Worm (Caenorhabditis elegans): ENCODE measurements around the gene ZK792.5.

The ZK792.5 gene

DNA sequence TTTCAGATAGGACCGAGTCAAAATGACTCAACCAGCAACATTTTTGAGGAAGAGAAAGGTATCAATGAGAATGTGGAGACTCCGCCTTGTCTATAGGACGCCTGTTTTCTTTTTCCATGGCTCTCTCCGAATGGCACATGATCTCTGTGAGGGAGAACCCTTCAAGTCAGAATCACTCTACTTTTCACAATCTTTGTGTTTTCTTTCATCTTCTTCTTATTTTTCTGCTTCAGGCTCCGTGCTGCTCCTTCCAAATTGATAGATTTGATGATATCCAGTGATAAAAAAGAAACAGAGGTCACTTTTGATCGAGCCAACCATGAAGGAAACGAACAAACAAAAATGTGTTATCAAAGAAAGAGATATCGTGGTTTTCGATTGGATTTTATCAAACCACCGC, 38.9 kb downstream of the ZK792.5 start, which contains the start of gene ZK809.8:
Gene ZK809.8, minus strand, starts transcription at position 34 of the 400 bp plus-strand sequence.
- TF ChIP-seq pros-1 (tag; optimal IDR thresholded peaks at IDR 0.05) (no peak), K09A11.1 (tag; optimal IDR thresholded peaks at IDR 0.05; ENCODE audit: insufficient read depth) (no peak), unc-42 (tag; optimal IDR thresholded peaks at IDR 0.05) (no peak), hlh-13 (GFP tag; optimal IDR thresholded peaks at IDR 0.05) (no peak), ceh-18 (tag; optimal IDR thresholded peaks at IDR 0.05) (peak; percentile 51), fkh-10 (GFP tag; optimal IDR thresholded peaks at IDR 0.05) (no peak)

DNA sequence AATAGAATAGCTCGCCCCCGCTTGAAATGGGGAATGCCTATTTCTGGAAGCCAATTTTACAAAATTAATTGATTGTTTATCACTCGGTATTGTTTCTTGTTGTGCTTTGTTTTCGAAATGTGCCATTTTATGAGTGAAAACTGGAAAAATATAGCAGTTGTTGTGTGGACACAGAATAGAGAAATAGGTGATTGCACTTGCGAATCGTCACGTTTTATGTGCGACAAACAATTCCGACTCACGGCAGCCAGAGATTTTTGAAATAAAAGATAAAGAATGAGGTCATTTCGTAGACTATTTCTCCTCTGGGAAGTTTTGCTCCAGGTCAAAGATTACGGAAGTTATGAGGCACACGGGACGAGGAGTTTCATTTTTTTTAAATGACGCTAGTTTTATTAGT, 41.0 kb downstream of the ZK792.5 start:
- TF ChIP-seq ceh-18 (tag; optimal IDR thresholded peaks at IDR 0.05) = no peak
- TF ChIP-seq C08G9.2 (tag; optimal IDR thresholded peaks at IDR 0.05) = no peak
- no peak for TF ChIP-seq eyg-1 (tag; optimal IDR thresholded peaks at IDR 0.05)
- no peak for TF ChIP-seq pag-3 (tag; optimal IDR thresholded peaks at IDR 0.05; ENCODE audit: borderline replicate concordance)
- TF ChIP-seq fkh-6 (tag; optimal IDR thresholded peaks at IDR 0.05) = no peak
- TF ChIP-seq C38D4.7 (GFP tag; optimal IDR thresholded peaks at IDR 0.05) = no peak
- no peak for TF ChIP-seq T23F11.4 (GFP tag; optimal IDR thresholded peaks at IDR 0.05)
- no peak for TF ChIP-seq pqm-1 (tag; optimal IDR thresholded peaks at IDR 0.05)
- TF ChIP-seq fkh-10 (GFP tag; optimal IDR thresholded peaks at IDR 0.05) = no peak
- TF ChIP-seq tbx-7 (tag; optimal IDR thresholded peaks at IDR 0.05) = no peak
- no peak for TF ChIP-seq elt-4 (tag; optimal IDR thresholded peaks at IDR 0.05)
- TF ChIP-seq dmd-4 (tag; optimal IDR thresholded peaks at IDR 0.05; ENCODE audit: borderline replicate concordance) = no peak
- no peak for TF ChIP-seq npax-4 (tag; optimal IDR thresholded peaks at IDR 0.05)
- TF ChIP-seq ceh-22 (tag; optimal IDR thresholded peaks at IDR 0.05) = no peak
- TF ChIP-seq ttx-3 (tag; optimal IDR thresholded peaks at IDR 0.05) = no peak
- TF ChIP-seq K02D7.2 (tag; optimal IDR thresholded peaks at IDR 0.05) = no peak
- TF ChIP-seq unc-86 (tag; optimal IDR thresholded peaks at IDR 0.05) = no peak

DNA sequence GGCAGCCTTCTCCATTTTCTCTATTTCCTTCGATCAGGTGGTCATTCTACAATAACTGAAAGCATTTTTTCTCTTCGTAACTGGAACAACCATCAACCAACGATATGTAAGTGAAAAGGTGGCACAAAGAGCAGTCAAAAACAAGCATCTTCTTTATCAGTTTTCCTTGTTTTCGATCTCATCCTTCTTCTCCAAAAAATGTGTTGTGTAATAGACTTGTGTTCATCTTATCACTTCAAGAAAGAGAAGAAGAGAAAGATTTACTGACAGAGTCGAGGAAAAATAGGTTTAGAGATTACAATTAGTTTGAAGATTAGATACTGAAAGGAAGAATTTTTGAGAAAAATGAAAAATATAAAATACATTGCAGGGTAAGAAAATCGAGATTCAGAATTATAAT, 42.6 kb downstream of the ZK792.5 start:
- no peak for TF ChIP-seq pha-4 (tag; optimal IDR thresholded peaks at IDR 0.05)
- peak; percentile 17 for TF ChIP-seq elt-2 (tag; optimal IDR thresholded peaks at IDR 0.05)

DNA sequence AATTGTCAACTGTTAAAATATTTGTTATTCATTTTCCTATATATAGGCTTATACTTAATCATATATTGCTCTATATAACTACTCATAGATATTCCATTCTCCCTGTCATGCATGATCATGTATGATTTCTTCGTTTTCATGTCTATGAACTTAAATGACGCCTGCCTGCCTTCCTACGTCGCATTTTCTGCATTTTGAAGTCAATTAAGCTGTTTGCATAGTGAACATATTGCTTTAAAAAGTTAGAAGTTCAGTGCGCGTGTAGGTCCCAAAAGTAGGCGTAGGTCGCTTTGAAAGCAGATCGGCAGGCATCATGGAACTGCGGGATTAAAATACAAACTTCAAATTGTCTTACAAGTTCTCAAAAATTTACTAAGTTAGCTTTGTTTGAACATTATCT, 43.2 kb downstream of the ZK792.5 start:
- TF ChIP-seq elt-4 (tag; optimal IDR thresholded peaks at IDR 0.05) = no peak
- TF ChIP-seq ceh-48 (tag; optimal IDR thresholded peaks at IDR 0.05) = no peak
- TF ChIP-seq ttx-3 (tag; optimal IDR thresholded peaks at IDR 0.05) = no peak
- TF ChIP-seq hlh-13 (GFP tag; optimal IDR thresholded peaks at IDR 0.05) = no peak
- TF ChIP-seq ceh-6 (GFP tag; optimal IDR thresholded peaks at IDR 0.05) = no peak
- TF ChIP-seq ama-1 (optimal IDR thresholded peaks at IDR 0.05) = no peak
- no peak for TF ChIP-seq ahr-1 (tag; optimal IDR thresholded peaks at IDR 0.05)
- TF ChIP-seq rnt-1 (tag; optimal IDR thresholded peaks at IDR 0.05) = no peak
- no peak for TF ChIP-seq ceh-45 (GFP tag; IDR thresholded peaks at IDR 0.05)
- no peak for TF ChIP-seq zip-5 (tag; optimal IDR thresholded peaks at IDR 0.05)
- no peak for TF ChIP-seq unc-3 (GFP tag; conservative IDR thresholded peaks at IDR 0.05)
- TF ChIP-seq unc-3 (tag; optimal IDR thresholded peaks at IDR 0.05) = no peak
- no peak for TF ChIP-seq pqm-1 (tag; optimal IDR thresholded peaks at IDR 0.05)
- TF ChIP-seq fax-1 (tag; optimal IDR thresholded peaks at IDR 0.05) = no peak
- no peak for TF ChIP-seq ceh-19 (GFP tag; optimal IDR thresholded peaks at IDR 0.05)
- no peak for TF ChIP-seq sox-4 (tag; optimal IDR thresholded peaks at IDR 0.05)

DNA sequence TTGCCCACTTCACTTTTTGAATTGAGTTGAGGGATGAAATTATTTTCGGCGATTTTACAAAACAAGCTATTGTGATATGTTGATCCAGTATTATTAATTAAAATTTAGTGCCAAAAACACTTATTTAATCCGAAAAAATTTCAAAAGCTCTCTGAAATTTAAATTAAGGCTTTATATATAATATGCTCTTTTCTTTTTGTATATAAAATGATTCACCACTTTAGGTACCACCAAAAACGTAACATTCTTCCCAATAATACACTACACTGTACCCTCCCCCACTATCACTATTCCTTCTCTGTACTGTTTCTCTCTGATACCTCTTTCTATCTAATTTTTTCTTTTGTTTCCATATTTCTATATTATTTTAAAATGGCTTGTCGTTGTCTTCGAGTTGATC, 44.1 kb downstream of the ZK792.5 start, which contains the start of gene prx-2:
Gene prx-2, plus strand, starts transcription at position 301 of the 400 bp plus-strand sequence.
- TF ChIP-seq tbx-7 (tag; optimal IDR thresholded peaks at IDR 0.05) (no peak), tbx-2 (tag; optimal IDR thresholded peaks at IDR 0.05) (no peak)
